Fruit fly (Drosophila melanogaster): ENCODE measurements around the gene CG45073.
A peak's percentile ranks its signal among the peaks of the same experiment; 100 is the strongest.

CG45073 gene

dm6 chr3R:30092700-30093044, 31.9 kb downstream of the CG45073 start (continued):
- peak; percentile 51 for TF ChIP-seq tai (GFP tag; optimal IDR thresholded peaks at IDR 0.05)

DNA sequence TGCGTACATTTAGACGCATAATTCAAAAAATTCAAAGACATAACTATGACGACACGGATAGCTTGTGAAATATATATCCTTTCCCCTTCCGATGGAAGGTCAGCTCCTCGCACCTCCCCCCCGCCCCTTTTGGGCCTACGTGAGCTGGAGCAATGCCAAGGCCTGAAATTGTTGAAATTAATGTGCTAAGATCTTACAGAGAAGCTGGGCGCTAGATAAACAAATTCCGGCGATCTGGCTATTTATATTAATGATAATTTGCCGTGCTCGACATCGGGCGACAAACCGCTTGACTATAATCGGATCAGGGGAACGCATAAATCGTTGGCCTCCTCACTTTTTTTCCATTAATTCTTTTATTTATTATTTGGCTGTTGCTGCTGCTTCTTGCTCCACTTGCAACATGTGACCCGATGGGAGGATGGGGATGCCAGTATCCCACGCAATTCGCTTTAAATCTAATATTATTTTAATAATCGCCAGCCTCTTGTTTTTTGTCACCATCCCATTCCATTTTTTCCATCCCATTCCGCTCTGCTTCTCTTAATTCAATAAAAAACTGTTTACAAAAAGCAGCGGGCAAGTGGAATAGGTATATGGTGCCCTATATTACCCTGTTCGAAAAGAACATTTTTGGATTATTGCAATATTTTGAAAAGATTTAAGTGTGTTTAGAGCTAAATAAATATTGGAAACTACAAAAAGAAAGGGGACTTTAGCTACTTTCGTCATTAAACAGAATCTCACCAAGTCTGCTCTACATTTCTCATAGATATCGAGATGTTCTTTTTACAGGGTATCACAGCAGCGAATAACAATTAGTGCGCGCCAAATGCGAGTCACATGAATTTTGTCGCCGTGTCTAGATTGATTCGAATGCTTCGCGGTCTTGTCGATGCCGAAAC, 32.5 kb downstream of the CG45073 start:
- TF ChIP-seq dmrt93B (GFP tag; optimal IDR thresholded peaks at IDR 0.05) (no peak), Vsx2 (GFP tag; optimal IDR thresholded peaks at IDR 0.05; ENCODE audit: partially characterized antibody) (no peak), sage (GFP tag; optimal IDR thresholded peaks at IDR 0.05) (no peak), brk (GFP tag; optimal IDR thresholded peaks at IDR 0.05) (no peak)

DNA sequence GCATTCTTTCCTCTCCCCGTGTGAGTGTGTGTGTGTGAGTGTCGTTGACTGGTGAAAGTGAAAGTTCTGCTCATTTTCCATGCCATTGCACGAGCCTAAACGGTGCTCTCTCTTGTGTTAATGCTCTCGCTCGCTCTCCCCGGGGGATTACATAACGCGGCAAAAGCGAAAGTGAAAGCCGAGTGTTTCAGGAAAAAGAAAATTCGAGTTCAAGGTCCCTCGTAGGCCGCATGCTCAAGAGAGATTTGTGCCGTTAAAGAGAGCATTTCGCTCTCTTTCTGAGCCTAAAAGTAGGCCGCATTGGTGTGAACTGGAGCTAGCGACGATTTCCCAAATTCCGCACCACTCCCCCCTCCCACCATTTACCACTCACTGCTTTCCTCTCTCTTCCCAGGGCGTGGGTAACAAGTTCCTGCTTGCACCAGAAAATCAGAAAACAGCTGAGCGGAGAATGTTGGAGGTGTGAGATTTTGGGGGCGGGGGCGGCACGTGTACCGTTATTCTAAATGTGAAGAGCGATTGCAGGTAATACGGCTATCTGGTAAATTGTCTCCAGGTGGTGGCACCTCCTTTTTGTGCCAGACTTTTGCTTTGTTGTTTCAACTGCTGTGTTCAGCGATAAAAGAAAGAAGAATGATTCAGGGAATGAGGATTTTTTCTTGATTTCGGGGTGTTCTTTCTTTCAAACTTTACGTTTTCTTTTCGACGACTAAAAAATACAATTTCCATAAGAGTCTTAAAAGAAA, 34.1 kb downstream of the CG45073 start:
- TF ChIP-seq OdsH (GFP tag; optimal IDR thresholded peaks at IDR 0.05), result no peak
- no peak for TF ChIP-seq sage (GFP tag; optimal IDR thresholded peaks at IDR 0.05)
- TF ChIP-seq lola (GFP tag; optimal IDR thresholded peaks at IDR 0.05), result no peak

DNA sequence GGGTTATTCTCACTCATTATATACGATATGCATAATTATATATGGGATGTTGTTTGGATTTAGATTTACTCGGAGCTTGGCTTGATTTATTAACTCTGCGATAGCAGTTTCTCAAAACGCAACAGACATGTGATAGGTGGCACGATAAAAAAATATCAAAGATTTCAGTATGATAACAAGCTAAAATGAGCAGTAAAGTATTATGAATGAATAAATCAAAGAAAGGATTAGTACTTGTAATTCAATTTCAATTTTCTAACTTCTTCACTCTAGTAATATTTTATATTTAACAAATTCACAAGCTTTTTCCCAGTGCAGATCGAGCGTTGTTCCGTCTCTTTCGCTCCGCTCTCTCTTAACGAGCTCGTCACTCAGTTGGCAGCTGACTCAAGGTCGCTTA, 40.4 kb downstream of the CG45073 start:
- no peak for TF ChIP-seq pan (optimal IDR thresholded peaks at IDR 0.05)

dm6 chr3R:30083215-30083614, 41.3 kb downstream of the CG45073 start:
- TF ChIP-seq HLH106 (tag; optimal IDR thresholded peaks at IDR 0.05) (peak; percentile 57), sage (GFP tag; optimal IDR thresholded peaks at IDR 0.05) (no peak), Myc (optimal IDR thresholded peaks at IDR 0.05) (no peak), Hr78 (GFP tag; optimal IDR thresholded peaks at IDR 0.05) (no peak), CG32264 (GFP tag; optimal IDR thresholded peaks at IDR 0.05) (no peak), rgr (GFP tag; optimal IDR thresholded peaks at IDR 0.05) (peak; percentile 29), pan (optimal IDR thresholded peaks at IDR 0.05) (no peak), br (GFP tag; optimal IDR thresholded peaks at IDR 0.05) (peak; percentile 2), CG9705 (GFP tag; optimal IDR thresholded peaks at IDR 0.05) (no peak), h (GFP tag; optimal IDR thresholded peaks at IDR 0.05) (peak; percentile 40), ey (GFP tag; optimal IDR thresholded peaks at IDR 0.05) (peak; percentile 42), sv (GFP tag; optimal IDR thresholded peaks at IDR 0.05) (no peak), fru (GFP tag; optimal IDR thresholded peaks at IDR 0.05) (no peak), OdsH (GFP tag; optimal IDR thresholded peaks at IDR 0.05) (no peak), woc (GFP tag; optimal IDR thresholded peaks at IDR 0.05) (no peak), dsf (GFP tag; optimal IDR thresholded peaks at IDR 0.05; ENCODE audit: borderline replicate concordance) (no peak), Jra (GFP tag; optimal IDR thresholded peaks at IDR 0.05) (no peak), psq (GFP tag; optimal IDR thresholded peaks at IDR 0.05) (peak; percentile 27), dl (GFP tag; optimal IDR thresholded peaks at IDR 0.05; ENCODE audit: insufficient read depth in 1 of 2, partially characterized antibody in 2 of 2) (no peak), dmrt93B (GFP tag; optimal IDR thresholded peaks at IDR 0.05) (no peak), Hr83 (GFP tag; optimal IDR thresholded peaks at IDR 0.05; ENCODE audit: poor library complexity, severe bottlenecking) (no peak), foxo (GFP tag; optimal IDR thresholded peaks at IDR 0.05) (peak in 1 of 2 experiments; percentile 3), Mio (GFP tag; optimal IDR thresholded peaks at IDR 0.05) (no peak), Rel (GFP tag; optimal IDR thresholded peaks at IDR 0.05) (no peak), Rel (tag; optimal IDR thresholded peaks at IDR 0.05) (no peak), Sp1 (GFP tag; optimal IDR thresholded peaks at IDR 0.05) (peak; percentile 15), tai (GFP tag; optimal IDR thresholded peaks at IDR 0.05) (no peak), CrebA (GFP tag; optimal IDR thresholded peaks at IDR 0.05; ENCODE audit: borderline replicate concordance) (no peak), Vsx2 (GFP tag; optimal IDR thresholded peaks at IDR 0.05; ENCODE audit: partially characterized antibody) (no peak)
